Fruit fly (Drosophila melanogaster) whole organism, embryonic: Measurements from ENCODE around the gene Amun.

Experiments used
- Asciz ChIP-seq: fragments of 200-800 bp; sonication (Bioruptor generic); optimal IDR thresholded peaks from 2 replicates; lab custom pipeline; 2017; ENCODE audit warnings: missing biosample characterization, mild to moderate bottlenecking, missing genetic modification characterization, missing genetic modification reagents
- Blimp-1 ChIP-seq: fragments of 200-800 bp; sonication (Bioruptor generic); optimal IDR thresholded peaks from 3 replicates; lab custom pipeline; 2018; ENCODE audit warnings: missing biosample characterization, missing genetic modification characterization, mild to moderate bottlenecking, moderate library complexity, missing genetic modification reagents
- Bteb2 ChIP-seq: fragments of 200-800 bp; sonication (Bioruptor generic); optimal IDR thresholded peaks from 2 replicates; lab custom pipeline; 2016; ENCODE audit warnings: missing biosample characterization, missing genetic modification characterization
- CG1024 ChIP-seq: fragments of 200-800 bp; sonication (Bioruptor generic); IDR thresholded peaks from 2 replicates; pipeline ENCODE4 v1.3.6; 2022; ENCODE audit warnings: missing biosample characterization, missing genetic modification characterization
- CG10366 ChIP-seq: fragments of 200-800 bp; sonication (Bioruptor generic); IDR thresholded peaks from 2 replicates; pipeline ENCODE4 v1.3.6; 2022; ENCODE audit warnings: missing biosample characterization, missing genetic modification characterization
- CG10654 ChIP-seq: fragments of 200-800 bp; sonication (Bioruptor generic); optimal IDR thresholded peaks from 2 replicates; lab custom pipeline; 2016; ENCODE audit warnings: missing biosample characterization, missing genetic modification characterization
- CG11093 ChIP-seq: fragments of 200-800 bp; sonication (Bioruptor generic); IDR thresholded peaks from 3 replicates; pipeline ENCODE4 v1.3.6; 2022; ENCODE audit warnings: missing biosample characterization, missing genetic modification characterization
- CG11247 ChIP-seq: fragments of 200-800 bp; sonication (Bioruptor generic); IDR thresholded peaks from 2 replicates; pipeline ENCODE4 v1.3.6; 2022; ENCODE audit warnings: missing biosample characterization, missing genetic modification characterization
- CG12769 ChIP-seq: fragments of 200-800 bp; sonication (Bioruptor generic); optimal IDR thresholded peaks from 2 replicates; lab custom pipeline; 2019; ENCODE audit warnings: missing biosample characterization, mild to moderate bottlenecking, missing genetic modification characterization, moderate library complexity
- CG14441 ChIP-seq: fragments of 200-800 bp; sonication (Bioruptor generic); IDR thresholded peaks from 2 replicates; pipeline ENCODE4 v1.3.6; 2022; ENCODE audit warnings: missing biosample characterization, missing genetic modification characterization
- CG14710 ChIP-seq: fragments of 200-800 bp; sonication (Bioruptor generic); optimal IDR thresholded peaks from 3 replicates; lab custom pipeline; 2019; ENCODE audit warnings: missing biosample characterization, mild to moderate bottlenecking, missing genetic modification characterization, moderate library complexity
- CG17385 ChIP-seq: fragments of 200-800 bp; sonication (Bioruptor generic); optimal IDR thresholded peaks from 3 replicates; lab custom pipeline; 2018; ENCODE audit warnings: missing biosample characterization, mild to moderate bottlenecking, missing genetic modification characterization
- CG17829 ChIP-seq: fragments of 200-800 bp; optimal IDR thresholded peaks from 2 replicates; lab custom pipeline; 2019; ENCODE audit warnings: missing biosample characterization, mild to moderate bottlenecking, missing genetic modification characterization, moderate library complexity
- CG1792 ChIP-seq: fragments of 200-800 bp; sonication (Bioruptor generic); optimal IDR thresholded peaks from 2 replicates; lab custom pipeline; 2016; ENCODE audit warnings: missing biosample characterization, missing genetic modification characterization
- CG3407 ChIP-seq: fragments of 200-800 bp; sonication (Bioruptor generic); optimal IDR thresholded peaks from 2 replicates; lab custom pipeline; 2018; ENCODE audit warnings: missing biosample characterization, mild to moderate bottlenecking, missing genetic modification characterization
- CG4730 ChIP-seq: fragments of 200-800 bp; sonication (Bioruptor generic); IDR thresholded peaks from 2 replicates; pipeline ENCODE4 v1.3.6; 2022; ENCODE audit warnings: missing biosample characterization, missing genetic modification characterization
- CG6175 ChIP-seq: fragments of 200-800 bp; sonication (Bioruptor generic); IDR thresholded peaks from 3 replicates; pipeline ENCODE4 v1.3.6; 2022; ENCODE audit warnings: missing biosample characterization, missing genetic modification characterization
- CG6683 ChIP-seq: fragments of 200-800 bp; sonication (Bioruptor generic); optimal IDR thresholded peaks from 2 replicates; lab custom pipeline; 2017; ENCODE audit warnings: missing biosample characterization, mild to moderate bottlenecking, missing genetic modification characterization, missing genetic modification reagents
- CG8089 ChIP-seq: fragments of 200-800 bp; sonication (Bioruptor generic); optimal IDR thresholded peaks from 3 replicates; lab custom pipeline; 2016; ENCODE audit warnings: missing biosample characterization, missing genetic modification characterization
- CG8944 ChIP-seq: fragments of 200-800 bp; sonication (Bioruptor generic); optimal IDR thresholded peaks from 3 replicates; lab custom pipeline; 2016; ENCODE audit warnings: missing biosample characterization, missing genetic modification characterization
- CG9437 ChIP-seq: fragments of 200-800 bp; sonication (Bioruptor generic); optimal IDR thresholded peaks from 2 replicates; lab custom pipeline; 2018; ENCODE audit warnings: missing biosample characterization, mild to moderate bottlenecking, missing genetic modification characterization
- CTCF ChIP-seq: fragments of 200-800 bp; sonication (Bioruptor generic); optimal IDR thresholded peaks from 2 replicates; lab custom pipeline; 2017; ENCODE audit warnings: missing biosample characterization, mild to moderate bottlenecking, missing genetic modification characterization, moderate library complexity
- CrebB ChIP-seq: fragments of 200-800 bp; sonication (Bioruptor generic); optimal IDR thresholded peaks from 3 replicates; lab custom pipeline; 2018; ENCODE audit warnings: missing biosample characterization, mild to moderate bottlenecking, missing genetic modification characterization
- Dll ChIP-seq: fragments of 200-800 bp; sonication (Bioruptor generic); IDR thresholded peaks from 4 replicates; pipeline ENCODE4 v1.3.6; 2022; ENCODE audit warnings: missing biosample characterization, missing genetic modification characterization; ENCODE audit not compliant: partially characterized antibody
- Dref ChIP-seq: fragments of 200-800 bp; sonication (Bioruptor generic); IDR thresholded peaks from 2 replicates; pipeline ENCODE4 v1.3.6; 2022; ENCODE audit warnings: missing biosample characterization, missing genetic modification characterization
- Fer2 ChIP-seq: fragments of 200-800 bp; sonication (Bioruptor generic); optimal IDR thresholded peaks from 2 replicates; lab custom pipeline; 2018; ENCODE audit warnings: missing biosample characterization, mild to moderate bottlenecking, missing genetic modification characterization, moderate library complexity
- GATAe ChIP-seq: fragments of 200-800 bp; sonication (Bioruptor generic); conservative IDR thresholded peaks from 2 replicates; pipeline ENCODE4 v1.3.6; 2022; ENCODE audit warnings: missing biosample characterization, missing genetic modification characterization
- Nf-YA ChIP-seq: fragments of 200-800 bp; sonication (Bioruptor generic); IDR thresholded peaks from 2 replicates; pipeline ENCODE4 v1.3.6; 2022; ENCODE audit warnings: missing biosample characterization, missing genetic modification characterization
- Sin3A ChIP-seq: fragments of >200 bp; optimal IDR thresholded peaks from 2 replicates; lab custom pipeline; 2018
- Spps ChIP-seq: fragments of 200-800 bp; sonication (Bioruptor generic); optimal IDR thresholded peaks from 2 replicates; lab custom pipeline; 2018; ENCODE audit warnings: missing biosample characterization, mild to moderate bottlenecking, missing genetic modification characterization
- abd-A ChIP-seq: fragments of 200-800 bp; sonication (Bioruptor generic); optimal IDR thresholded peaks from 3 replicates; lab custom pipeline; 2019; ENCODE audit warnings: missing biosample characterization, mild to moderate bottlenecking, missing genetic modification characterization, moderate library complexity
- bsh ChIP-seq, 2 experiments: fragments of 200-800 bp; sonication (Bioruptor generic); optimal IDR thresholded peaks; 2 replicates each; lab custom pipeline; 2017 to 2018; ENCODE audit warnings: mild to moderate bottlenecking in 2 of 2, missing biosample characterization in 2 of 2, missing genetic modification characterization in 2 of 2, moderate library complexity in 1 of 2
- chinmo ChIP-seq: fragments of 200-800 bp; sonication (Bioruptor generic); IDR thresholded peaks from 4 replicates; pipeline ENCODE4 v1.3.6; 2022; ENCODE audit warnings: missing biosample characterization, missing genetic modification characterization; ENCODE audit not compliant: partially characterized antibody
- corto ChIP-seq: fragments of 200-800 bp; sonication (Bioruptor generic); optimal IDR thresholded peaks from 2 replicates; lab custom pipeline; 2016; ENCODE audit warnings: missing biosample characterization, mild to moderate bottlenecking, missing genetic modification characterization, moderate library complexity
- crc ChIP-seq: fragments of 200-800 bp; sonication (Bioruptor generic); optimal IDR thresholded peaks from 2 replicates; lab custom pipeline; 2016; ENCODE audit warnings: missing biosample characterization, missing genetic modification characterization
- en ChIP-seq: fragments of 200-800 bp; sonication (Bioruptor generic); optimal IDR thresholded peaks from 2 replicates; lab custom pipeline; 2016; ENCODE audit warnings: missing biosample characterization, missing genetic modification characterization
- ewg ChIP-seq: fragments of 200-800 bp; sonication (Bioruptor generic); optimal IDR thresholded peaks from 3 replicates; lab custom pipeline; 2017; ENCODE audit warnings: mild to moderate bottlenecking, missing biosample characterization, missing genetic modification reagents, missing genetic modification characterization
- fd96Cb ChIP-seq: fragments of 200-800 bp; sonication (Bioruptor generic); optimal IDR thresholded peaks from 2 replicates; lab custom pipeline; 2018; ENCODE audit warnings: missing biosample characterization, mild to moderate bottlenecking, missing genetic modification characterization, moderate library complexity
- fu2 ChIP-seq: fragments of 200-800 bp; sonication (Bioruptor generic); optimal IDR thresholded peaks from 2 replicates; lab custom pipeline; 2016; ENCODE audit warnings: missing biosample characterization, missing genetic modification characterization
- gce ChIP-seq: fragments of 200-800 bp; sonication (Bioruptor generic); IDR thresholded peaks from 3 replicates; pipeline ENCODE4 v1.3.6; 2022; ENCODE audit warnings: missing biosample characterization, missing genetic modification characterization
- h ChIP-seq: fragments of >200 bp; optimal IDR thresholded peaks from 2 replicates; lab custom pipeline; 2017
- mam ChIP-seq: fragments of 200-800 bp; sonication (Bioruptor generic); optimal IDR thresholded peaks from 3 replicates; lab custom pipeline; 2016; ENCODE audit warnings: missing biosample characterization, missing genetic modification characterization
- nerfin-1 ChIP-seq: fragments of 200-800 bp; sonication (Bioruptor generic); optimal IDR thresholded peaks from 3 replicates; lab custom pipeline; 2019; ENCODE audit warnings: missing biosample characterization, mild to moderate bottlenecking, missing genetic modification characterization, moderate library complexity
- phol ChIP-seq: fragments of 200-800 bp; sonication (Bioruptor generic); optimal IDR thresholded peaks from 3 replicates; lab custom pipeline; 2018; ENCODE audit warnings: missing biosample characterization, mild to moderate bottlenecking, missing genetic modification characterization, moderate library complexity
- pros ChIP-seq: fragments of 200-800 bp; sonication (Bioruptor generic); optimal IDR thresholded peaks from 3 replicates; lab custom pipeline; 2019; ENCODE audit warnings: missing biosample characterization, mild to moderate bottlenecking, missing genetic modification characterization, moderate library complexity
- schlank ChIP-seq: fragments of 200-800 bp; sonication (Bioruptor generic); optimal IDR thresholded peaks from 2 replicates; lab custom pipeline; 2018; ENCODE audit warnings: missing biosample characterization, mild to moderate bottlenecking, missing genetic modification characterization
- slou ChIP-seq: fragments of 200-800 bp; sonication (Bioruptor generic); optimal IDR thresholded peaks from 3 replicates; lab custom pipeline; 2016; ENCODE audit warnings: missing biosample characterization, missing genetic modification characterization
- ttk ChIP-seq: fragments of 200-800 bp; sonication (Bioruptor generic); IDR thresholded peaks from 2 replicates; pipeline ENCODE4 v2.1.2; 2022; ENCODE audit warnings: missing biosample characterization, missing genetic modification characterization
- usp ChIP-seq: fragments of >200 bp; optimal IDR thresholded peaks from 2 replicates; lab custom pipeline; 2017; ENCODE audit warnings: missing biosample characterization, missing genetic modification characterization
- wor ChIP-seq: fragments of 200-800 bp; sonication (Bioruptor generic); IDR thresholded peaks from 2 replicates; pipeline ENCODE4 v1.3.6; 2022; ENCODE audit warnings: missing biosample characterization, missing genetic modification characterization
- zf30C ChIP-seq: fragments of 200-800 bp; sonication (Bioruptor generic); optimal IDR thresholded peaks from 3 replicates; lab custom pipeline; 2018; ENCODE audit warnings: missing biosample characterization, mild to moderate bottlenecking, missing genetic modification characterization

Gene Amun

DNA sequence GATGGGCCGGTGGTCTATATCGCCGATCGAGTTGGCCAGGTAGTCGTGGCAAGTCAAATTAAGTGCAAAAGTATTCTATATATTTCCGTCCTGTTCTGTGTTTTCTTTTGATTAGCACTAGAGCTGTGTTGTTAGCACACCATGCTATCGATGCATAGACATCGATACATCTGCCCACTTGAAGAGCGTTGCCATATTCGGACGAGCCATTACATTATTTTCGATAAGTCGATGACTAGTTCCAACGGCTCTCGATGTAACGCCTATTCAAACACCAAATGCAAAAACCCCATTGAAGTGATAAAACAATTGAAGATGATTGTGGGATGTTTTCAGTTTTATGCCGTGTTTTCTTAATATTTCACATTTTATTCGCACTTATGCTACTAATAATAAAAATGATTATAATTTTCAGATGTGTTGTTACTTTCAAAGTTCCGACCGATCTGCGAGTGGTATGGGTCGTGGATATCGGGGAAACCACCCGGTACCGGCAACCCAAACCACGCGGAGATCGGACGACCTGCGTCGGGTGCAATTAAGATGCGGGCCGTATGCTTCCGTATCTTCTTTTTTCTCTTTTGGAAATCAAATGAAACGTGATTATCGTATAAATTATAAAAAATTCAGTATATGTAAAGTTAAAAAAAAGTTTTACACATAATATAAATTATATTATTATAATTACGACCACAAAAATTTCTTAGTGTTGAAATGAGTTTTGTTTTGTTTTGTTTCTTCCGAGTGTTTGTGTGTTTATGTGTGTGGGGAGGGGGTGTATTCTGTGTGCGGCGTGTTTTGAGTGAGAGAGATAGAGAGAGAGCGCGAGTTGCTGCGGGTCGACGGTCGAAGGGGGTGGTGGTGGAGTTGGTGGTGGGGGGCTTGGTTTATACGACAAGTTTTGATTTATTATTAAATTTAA lies 5.3 kb downstream of the Amun start, which contains the start of gene FucT6 (continued):
- TF ChIP-seq ewg (GFP tag; lab: Kevin White, UChicago), result no peak
- TF ChIP-seq slou (GFP tag; lab: Kevin White, UChicago), result no peak
- no peak for TF ChIP-seq CG14441 (GFP tag; lab: Robert Waterston, UW)
- no peak for TF ChIP-seq mam (GFP tag; lab: Kevin White, UChicago)
- peak; percentile 83 for TF ChIP-seq Dll (GFP tag; lab: Robert Waterston, UW)
- TF ChIP-seq bsh (GFP tag; optimal IDR thresholded peaks at IDR 0.05; lab: Kevin White, UChicago), result peak in 1 of 2 experiments; percentile 33
- TF ChIP-seq corto (GFP tag; lab: Kevin White, UChicago), result peak; percentile 21
- no peak for TF ChIP-seq ttk (GFP tag; lab: Robert Waterston, UW)
- no peak for TF ChIP-seq abd-A (tag; lab: Kevin White, UChicago)
- no peak for TF ChIP-seq wor
- TF ChIP-seq Asciz, result no peak
- TF ChIP-seq en (GFP tag; lab: Kevin White, UChicago), result no peak
- TF ChIP-seq GATAe (GFP tag; lab: Robert Waterston, UW), result no peak
- no peak for TF ChIP-seq CrebB (tag; lab: Kevin White, UChicago)
- TF ChIP-seq CG12769, result no peak
- no peak for TF ChIP-seq zf30C
- no peak for TF ChIP-seq Blimp-1 (GFP tag; lab: Kevin White, UChicago)
- TF ChIP-seq CG4730, result no peak
- TF ChIP-seq fd96Cb (tag; lab: Kevin White, UChicago), result no peak
- peak; percentile 53 for TF ChIP-seq CG14710
- TF ChIP-seq Nf-YA (GFP tag; lab: Robert Waterston, UW), result no peak
- TF ChIP-seq CG17385 (GFP tag; lab: Kevin White, UChicago), result no peak
- TF ChIP-seq CG1024 (GFP tag; lab: Robert Waterston, UW), result no peak
- TF ChIP-seq chinmo, result peak; percentile 89; the same call in 2 of the 4 replicates
- TF ChIP-seq CG11093 (GFP tag; lab: Robert Waterston, UW), result no peak
- TF ChIP-seq crc (GFP tag; lab: Kevin White, UChicago), result no peak
- no peak for TF ChIP-seq CG6175 (GFP tag; lab: Robert Waterston, UW)
- no peak for TF ChIP-seq schlank
- no peak for TF ChIP-seq h (lab: Kevin White, UChicago)
- TF ChIP-seq CG1792 (GFP tag; lab: Kevin White, UChicago), result no peak
- no peak for TF ChIP-seq CG8944 (GFP tag; lab: Kevin White, UChicago)
- no peak for TF ChIP-seq nerfin-1 (tag; lab: Kevin White, UChicago)
- no peak for TF ChIP-seq gce (GFP tag; lab: Robert Waterston, UW)
- no peak for TF ChIP-seq pros (GFP tag; lab: Kevin White, UChicago)
- TF ChIP-seq usp (GFP tag; lab: Kevin White, UChicago), result no peak
- no peak for TF ChIP-seq CTCF (GFP tag; lab: Kevin White, UChicago)
- TF ChIP-seq CG11247 (GFP tag; lab: Robert Waterston, UW), result no peak
- TF ChIP-seq CG3407, result no peak
- no peak for TF ChIP-seq fu2 (GFP tag; lab: Kevin White, UChicago)
- TF ChIP-seq CG10654, result no peak
- TF ChIP-seq Bteb2, result no peak
- TF ChIP-seq phol (tag; lab: Kevin White, UChicago), result peak; percentile 50
- no peak for TF ChIP-seq Spps (tag; lab: Kevin White, UChicago)
- no peak for TF ChIP-seq CG8089
- TF ChIP-seq Sin3A (lab: Kevin White, UChicago), result peak; percentile 26
- no peak for TF ChIP-seq Fer2 (tag; lab: Kevin White, UChicago)
- TF ChIP-seq CG17829 (tag; lab: Kevin White, UChicago), result peak; percentile 19
- peak; percentile 21 for TF ChIP-seq CG6683 (GFP tag; lab: Kevin White, UChicago)
- TF ChIP-seq CG9437 (GFP tag; lab: Kevin White, UChicago), result peak; percentile 17
- TF ChIP-seq Dref (GFP tag; lab: Robert Waterston, UW), result peak; percentile 98
- no peak for TF ChIP-seq CG10366
